Worm (Caenorhabditis elegans): ENCODE measurements around the gene C39B5.10.

ce11 chrIII:2240471-2240870, 1.0 kb upstream of the C39B5.10 start, which contains the start of gene srz-56:
- TF ChIP-seq skn-1 (tag; optimal IDR thresholded peaks at IDR 0.05) (no peak), nhr-28 (tag; optimal IDR thresholded peaks at IDR 0.05) (no peak), ztf-11 (tag; optimal IDR thresholded peaks at IDR 0.05) (no peak), nhr-11 (tag; optimal IDR thresholded peaks at IDR 0.05) (no peak), mml-1 (tag; optimal IDR thresholded peaks at IDR 0.05) (no peak), pha-4 (tag; optimal IDR thresholded peaks at IDR 0.05) (no peak), elt-2 (tag; optimal IDR thresholded peaks at IDR 0.05) (no peak), pqm-1 (tag; optimal IDR thresholded peaks at IDR 0.05) (no peak), ama-1 (optimal IDR thresholded peaks at IDR 0.05) (no peak), nhr-23 (tag; optimal IDR thresholded peaks at IDR 0.05) (no peak), nhr-76 (tag; optimal IDR thresholded peaks at IDR 0.05) (no peak)

Data from whole organism, L3 larva.